Fruit fly (Drosophila melanogaster): ENCODE data around the gene Septin2.

The Septin2 gene

DNA sequence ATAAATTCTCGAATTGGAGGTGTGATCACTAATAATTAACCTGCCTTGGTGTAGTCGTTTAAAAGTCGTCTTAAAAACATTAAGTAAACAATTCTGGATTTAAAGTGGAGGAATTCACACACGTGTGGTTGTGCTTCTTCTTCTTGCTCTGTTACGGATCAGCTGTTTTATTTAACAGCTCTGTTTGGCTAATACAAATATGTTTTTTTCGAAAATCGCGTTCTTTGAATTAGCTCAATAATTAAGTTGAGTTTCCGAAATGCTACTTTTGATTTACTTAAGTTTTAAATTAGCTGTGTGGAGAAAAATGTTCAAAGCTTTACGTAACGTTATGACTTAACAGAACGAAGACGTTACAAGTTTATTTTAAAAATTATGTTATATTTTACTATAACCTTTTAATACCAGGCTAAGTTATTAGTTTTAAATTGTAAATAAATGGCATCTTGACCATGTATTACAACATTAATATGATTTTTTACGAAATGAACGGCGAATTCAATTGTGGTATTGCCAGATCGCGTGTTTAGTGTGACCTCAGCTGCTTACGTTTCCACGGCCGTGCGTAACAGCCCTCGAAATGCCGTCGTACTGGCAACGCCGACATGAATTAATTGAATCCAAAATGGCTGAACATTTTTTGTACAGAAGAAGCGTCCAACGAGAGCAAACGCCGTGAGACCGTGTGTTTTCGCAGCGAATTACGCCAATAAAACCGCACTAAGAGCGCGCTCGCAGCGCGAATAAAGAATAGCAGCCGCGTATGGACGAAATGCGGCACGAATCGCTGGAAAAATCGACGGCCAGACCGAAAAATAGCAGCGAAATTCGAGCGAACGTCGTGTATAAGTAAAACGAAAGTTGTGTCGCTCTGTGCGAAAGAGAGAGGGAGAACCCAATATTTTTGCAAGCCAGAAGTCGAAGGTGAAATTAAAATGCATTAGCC is 4.6 kb upstream of the Septin2 start, which contains the start of the genes Pus1 and bon:
TSS of gene Pus1 (minus strand) at position 155 of the 946 bp plus-strand sequence.
TSS of gene bon (plus strand) at position 623 of the 946 bp plus-strand sequence.
- TF ChIP-seq pan (optimal IDR thresholded peaks at IDR 0.05) (no peak), Dll (optimal IDR thresholded peaks at IDR 0.05) (no peak), psq (optimal IDR thresholded peaks at IDR 0.05) (no peak), EcR (GFP tag; optimal IDR thresholded peaks at IDR 0.05) (no peak), CG8478 (optimal IDR thresholded peaks at IDR 0.05) (no peak), usp (GFP tag; optimal IDR thresholded peaks at IDR 0.05) (no peak)

- TF ChIP-seq psq (optimal IDR thresholded peaks at IDR 0.05) (no peak), Dll (optimal IDR thresholded peaks at IDR 0.05) (no peak), pan (optimal IDR thresholded peaks at IDR 0.05) (no peak), EcR (GFP tag; optimal IDR thresholded peaks at IDR 0.05) (no peak), CG8478 (optimal IDR thresholded peaks at IDR 0.05) (no peak), usp (GFP tag; optimal IDR thresholded peaks at IDR 0.05) (no peak)
These were observed 277 bp upstream of the Septin2 start, which contains the start of gene Srp72 for dm6 chr3R:20588480-20588785. TSS of gene Srp72 (plus strand) at chr3R:20588711.

dm6 chr3R:20586409-20586808 is 1.7 kb downstream of the Septin2 start:
- TF ChIP-seq Dll (optimal IDR thresholded peaks at IDR 0.05) (no peak), pan (optimal IDR thresholded peaks at IDR 0.05) (no peak), EcR (GFP tag; optimal IDR thresholded peaks at IDR 0.05) (no peak)

- no peak for TF ChIP-seq CG8478 (optimal IDR thresholded peaks at IDR 0.05)
- TF ChIP-seq pan (optimal IDR thresholded peaks at IDR 0.05) = no peak
- no peak for TF ChIP-seq EcR (GFP tag; optimal IDR thresholded peaks at IDR 0.05)
- no peak for TF ChIP-seq usp (GFP tag; optimal IDR thresholded peaks at IDR 0.05)
- no peak for TF ChIP-seq Dll (optimal IDR thresholded peaks at IDR 0.05)
- TF ChIP-seq psq (optimal IDR thresholded peaks at IDR 0.05) = no peak
These were observed 2.6 kb downstream of the Septin2 start, which contains the start of gene CG16953 for dm6 chr3R:20585566-20585965. TSS of gene CG16953 (minus strand) at chr3R:20585833.

dm6 chr3R:20581376-20581775 is 6.8 kb downstream of the Septin2 start, which contains the start of gene CG34008:
TSS of gene CG34008 (minus strand) at chr3R:20581522.
- no peak for TF ChIP-seq usp (GFP tag; optimal IDR thresholded peaks at IDR 0.05)
- TF ChIP-seq EcR (GFP tag; optimal IDR thresholded peaks at IDR 0.05) = no peak
- TF ChIP-seq psq (optimal IDR thresholded peaks at IDR 0.05) = no peak
- no peak for TF ChIP-seq pan (optimal IDR thresholded peaks at IDR 0.05)
- no peak for TF ChIP-seq Dll (optimal IDR thresholded peaks at IDR 0.05)
- no peak for TF ChIP-seq CG8478 (optimal IDR thresholded peaks at IDR 0.05)

DNA sequence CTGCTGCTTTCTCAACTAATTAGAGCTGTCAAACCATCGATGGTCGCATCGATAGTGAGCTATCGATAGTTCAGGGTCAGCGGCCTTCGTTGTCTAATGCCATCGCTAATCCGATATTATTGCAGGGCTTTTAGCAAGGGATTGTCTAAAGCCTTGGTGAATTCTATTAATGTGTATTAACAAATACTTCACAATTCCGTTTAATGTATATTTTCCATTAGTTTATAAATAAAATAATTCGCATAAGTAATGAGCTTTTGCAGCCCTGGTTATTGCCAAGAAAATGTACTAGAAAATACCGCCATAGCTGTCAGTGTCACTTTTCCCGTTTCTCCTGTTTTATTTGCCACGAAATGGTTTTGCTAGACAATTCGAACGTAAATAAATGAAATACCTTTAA is 8.3 kb downstream of the Septin2 start, which contains the start of the genes EloB and Srp14:
TSS of gene EloB (minus strand) at position 35 of the 400 bp plus-strand sequence.
TSS of gene Srp14 (plus strand) at position 300 of the 400 bp plus-strand sequence.
- TF ChIP-seq Dll (optimal IDR thresholded peaks at IDR 0.05) (no peak), EcR (GFP tag; optimal IDR thresholded peaks at IDR 0.05) (no peak), psq (optimal IDR thresholded peaks at IDR 0.05) (no peak), usp (GFP tag; optimal IDR thresholded peaks at IDR 0.05) (no peak), CG8478 (optimal IDR thresholded peaks at IDR 0.05) (no peak), pan (optimal IDR thresholded peaks at IDR 0.05) (no peak)

- TF ChIP-seq Dll (optimal IDR thresholded peaks at IDR 0.05) (no peak), EcR (GFP tag; optimal IDR thresholded peaks at IDR 0.05) (no peak), CG8478 (optimal IDR thresholded peaks at IDR 0.05) (no peak), pan (optimal IDR thresholded peaks at IDR 0.05) (no peak), usp (GFP tag; optimal IDR thresholded peaks at IDR 0.05) (no peak), psq (optimal IDR thresholded peaks at IDR 0.05) (no peak)
These were observed 11.4 kb downstream of the Septin2 start, which contains the start of the genes TFAM and CG5412 for dm6 chr3R:20576789-20577188. TSS of gene TFAM (minus strand) at chr3R:20577010. TSS of gene CG5412 (plus strand) at chr3R:20577053.

DNA sequence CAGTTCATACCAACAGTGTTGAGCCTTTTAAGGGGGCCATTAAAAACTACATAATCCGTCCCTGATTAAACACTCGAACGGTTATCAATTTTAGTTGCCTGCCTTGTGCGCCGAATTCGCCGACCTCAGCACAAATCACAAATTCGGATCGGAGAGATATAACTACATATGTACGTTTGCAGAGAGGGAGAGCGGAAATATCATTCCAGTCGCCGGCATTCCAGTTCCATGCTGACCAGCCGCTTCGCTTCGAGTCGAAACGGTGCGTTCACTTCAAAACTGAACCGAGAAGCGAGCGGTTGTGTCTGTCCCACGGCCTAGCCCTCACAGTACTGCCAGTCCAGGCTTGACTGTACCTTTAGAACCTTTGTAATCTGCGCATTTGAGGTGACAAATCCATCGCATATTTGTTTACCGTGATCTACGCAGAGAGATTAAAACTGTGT is 13.6 kb downstream of the Septin2 start:
- TF ChIP-seq psq (optimal IDR thresholded peaks at IDR 0.05) = no peak
- no peak for TF ChIP-seq pan (optimal IDR thresholded peaks at IDR 0.05)
- no peak for TF ChIP-seq Dll (optimal IDR thresholded peaks at IDR 0.05)
- TF ChIP-seq usp (GFP tag; optimal IDR thresholded peaks at IDR 0.05) = no peak

dm6 chr3R:20573326-20573725 is 14.8 kb downstream of the Septin2 start:
- TF ChIP-seq pan (optimal IDR thresholded peaks at IDR 0.05) (no peak), Dll (optimal IDR thresholded peaks at IDR 0.05) (no peak), usp (GFP tag; optimal IDR thresholded peaks at IDR 0.05) (no peak), psq (optimal IDR thresholded peaks at IDR 0.05) (no peak), CG8478 (optimal IDR thresholded peaks at IDR 0.05) (no peak), EcR (GFP tag; optimal IDR thresholded peaks at IDR 0.05) (no peak)

DNA sequence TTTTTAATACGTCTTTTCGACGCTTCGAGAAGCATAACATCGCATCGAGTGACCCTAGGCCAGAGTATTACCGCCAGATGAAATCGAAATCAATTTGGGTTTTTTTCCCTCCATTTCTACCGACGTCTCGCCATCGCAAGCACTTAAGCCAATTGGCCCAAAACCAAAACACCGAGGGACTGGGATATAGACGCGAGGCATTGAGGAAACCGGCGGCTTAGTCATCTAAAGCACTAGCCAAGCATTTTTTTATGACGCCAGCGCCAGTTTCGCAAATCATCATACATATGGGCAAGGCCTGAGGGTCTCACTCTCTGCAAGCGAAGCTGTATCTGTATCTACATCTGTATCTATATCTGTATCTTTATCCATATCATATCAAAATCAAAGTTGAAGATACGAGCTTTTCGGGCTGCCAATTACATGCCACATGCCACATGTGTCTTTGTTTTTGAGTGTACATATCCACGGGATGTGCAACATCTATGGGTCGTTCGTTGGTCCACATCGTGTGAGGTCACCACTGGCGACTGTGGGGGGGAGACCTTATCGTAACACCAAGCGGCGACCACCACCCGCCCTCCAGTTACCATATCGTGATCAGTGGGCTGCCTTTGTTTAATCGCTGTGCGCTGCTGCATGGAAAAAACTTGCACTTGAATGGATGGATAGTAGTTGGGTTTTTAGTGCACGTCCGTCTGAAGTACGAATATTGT is 20.5 kb downstream of the Septin2 start:
- TF ChIP-seq psq (optimal IDR thresholded peaks at IDR 0.05) (no peak), Dll (optimal IDR thresholded peaks at IDR 0.05) (no peak), pan (optimal IDR thresholded peaks at IDR 0.05) (no peak), CG8478 (optimal IDR thresholded peaks at IDR 0.05) (no peak), EcR (GFP tag; optimal IDR thresholded peaks at IDR 0.05) (no peak), usp (GFP tag; optimal IDR thresholded peaks at IDR 0.05) (no peak)

DNA sequence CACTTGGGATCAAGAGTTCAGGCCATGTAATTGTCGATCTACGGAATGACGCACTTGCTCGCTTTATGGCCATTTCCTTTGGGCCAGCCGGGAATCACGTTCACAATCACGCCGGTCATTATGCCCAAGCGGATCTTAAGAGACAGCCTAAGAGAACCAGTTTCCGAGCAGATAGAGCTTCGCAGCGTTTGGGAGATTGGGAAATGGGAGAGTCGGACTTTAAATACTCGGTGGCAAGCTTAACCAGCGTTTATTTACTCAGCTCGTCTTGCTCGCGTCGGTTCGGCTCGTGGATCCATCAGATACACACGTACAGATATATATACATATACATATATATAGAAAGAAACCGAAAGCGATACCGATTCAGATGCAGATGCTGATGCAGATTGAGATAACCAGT is 22.6 kb downstream of the Septin2 start:
- TF ChIP-seq EcR (GFP tag; optimal IDR thresholded peaks at IDR 0.05) = no peak
- no peak for TF ChIP-seq psq (optimal IDR thresholded peaks at IDR 0.05)
- TF ChIP-seq usp (GFP tag; optimal IDR thresholded peaks at IDR 0.05) = no peak
- TF ChIP-seq Dll (optimal IDR thresholded peaks at IDR 0.05) = peak; percentile 20
- no peak for TF ChIP-seq pan (optimal IDR thresholded peaks at IDR 0.05)
- no peak for TF ChIP-seq CG8478 (optimal IDR thresholded peaks at IDR 0.05)

All from whole organism.